Worm (Caenorhabditis elegans): ENCODE measurements around the gene F17E9.3.

The F17E9.3 gene

ce11 chrIV:8354572-8354971 is at the start of gene F17E9.3:
Gene F17E9.3 (plus strand): TSS chrIV:8354872.
- no peak for TF ChIP-seq attf-5 (GFP tag; optimal IDR thresholded peaks at IDR 0.05)
- no peak for TF ChIP-seq egrh-3 (GFP tag; IDR thresholded peaks at IDR 0.05)
- no peak for TF ChIP-seq F52B5.7 (tag; optimal IDR thresholded peaks at IDR 0.05)

ce11 chrIV:8307408-8307807 is 47.3 kb upstream of the F17E9.3 start:
- TF ChIP-seq repo-1 (tag; optimal IDR thresholded peaks at IDR 0.05) (peak; percentile 59), K11D2.4 (GFP tag; IDR thresholded peaks at IDR 0.05) (no peak)

ce11 chrIV:8312105-8312504 is 42.6 kb upstream of the F17E9.3 start:
- TF ChIP-seq F57A8.1 (GFP tag; optimal IDR thresholded peaks at IDR 0.05) (no peak), snpc-4 (GFP tag; optimal IDR thresholded peaks at IDR 0.05) (no peak), snpc-4 (tag; optimal IDR thresholded peaks at IDR 0.05) (no peak), akir-1 (GFP tag; optimal IDR thresholded peaks at IDR 0.05) (no peak), ztf-3 (GFP tag; optimal IDR thresholded peaks at IDR 0.05) (no peak), ekl-4 (GFP tag; IDR thresholded peaks at IDR 0.05) (no peak), mel-28 (tag; optimal IDR thresholded peaks at IDR 0.05; ENCODE audit: borderline replicate concordance) (no peak), F52B5.7 (tag; optimal IDR thresholded peaks at IDR 0.05) (no peak), chd-7 (tag; optimal IDR thresholded peaks at IDR 0.05) (no peak), gei-17 (GFP tag; optimal IDR thresholded peaks at IDR 0.05) (no peak), nhr-80 (tag; optimal IDR thresholded peaks at IDR 0.05) (no peak), sptf-2 (GFP tag; optimal IDR thresholded peaks at IDR 0.05) (no peak), bed-2 (GFP tag; IDR thresholded peaks at IDR 0.05) (no peak), Y79H2A.3 (GFP tag; conservative IDR thresholded peaks at IDR 0.05) (no peak), hlh-26 (GFP tag; conservative IDR thresholded peaks at IDR 0.05) (no peak)

ce11 chrIV:8312846-8313245 is 41.8 kb upstream of the F17E9.3 start, which contains the start of gene F35H10.10:
Gene F35H10.10 (minus strand): TSS chrIV:8312946.
- no peak for TF ChIP-seq him-1 (tag; optimal IDR thresholded peaks at IDR 0.05)
- no peak for TF ChIP-seq ztf-25 (GFP tag; IDR thresholded peaks at IDR 0.05)
- no peak for TF ChIP-seq F39B2.1 (GFP tag; IDR thresholded peaks at IDR 0.05)
- TF ChIP-seq F57A8.1 (GFP tag; optimal IDR thresholded peaks at IDR 0.05) = no peak
- TF ChIP-seq F52B5.7 (tag; optimal IDR thresholded peaks at IDR 0.05) = no peak
- no peak for TF ChIP-seq let-607 (tag; optimal IDR thresholded peaks at IDR 0.05)

ce11 chrIV:8317800-8318199 is 36.9 kb upstream of the F17E9.3 start:
- TF ChIP-seq F57A8.1 (GFP tag; optimal IDR thresholded peaks at IDR 0.05) (no peak), snpc-4 (GFP tag; optimal IDR thresholded peaks at IDR 0.05) (no peak), snpc-4 (tag; optimal IDR thresholded peaks at IDR 0.05) (no peak), F23B12.7 (tag; optimal IDR thresholded peaks at IDR 0.05; ENCODE audit: insufficient read depth) (no peak), unc-130 (GFP tag; optimal IDR thresholded peaks at IDR 0.05) (no peak), ztf-6 (GFP tag; IDR thresholded peaks at IDR 0.05) (no peak), chd-7 (tag; optimal IDR thresholded peaks at IDR 0.05) (no peak), ceh-100 (GFP tag; IDR thresholded peaks at IDR 0.05) (no peak), B0261.1 (tag; optimal IDR thresholded peaks at IDR 0.05) (no peak), madf-8 (GFP tag; conservative IDR thresholded peaks at IDR 0.05) (no peak), sdz-38 (tag; optimal IDR thresholded peaks at IDR 0.05) (no peak), snpc-3.4 (tag; optimal IDR thresholded peaks at IDR 0.05) (no peak), nhr-90 (tag; optimal IDR thresholded peaks at IDR 0.05) (no peak), T07F8.4 (tag; optimal IDR thresholded peaks at IDR 0.05) (no peak), D2030.7 (GFP tag; IDR thresholded peaks at IDR 0.05) (no peak), rpc-1 (optimal IDR thresholded peaks at IDR 0.05) (no peak), rpc-1 (tag; optimal IDR thresholded peaks at IDR 0.05) (no peak), ekl-4 (GFP tag; IDR thresholded peaks at IDR 0.05) (no peak), atf-7 (tag; optimal IDR thresholded peaks at IDR 0.05) (no peak), somi-1 (GFP tag; optimal IDR thresholded peaks at IDR 0.05) (no peak), efl-1 (GFP tag; optimal IDR thresholded peaks at IDR 0.05) (no peak), dpff-1 (tag; optimal IDR thresholded peaks at IDR 0.05) (no peak)
